Worm (Caenorhabditis elegans) whole organism, mixed stage, embryonic: ENCODE results near the gene F10G7.9.

ENCODE experiments used
- nhr-2 ChIP-seq: fragments of 150-350 bp; optimal IDR thresholded peaks from 2 replicates; lab custom pipeline; 2014; ENCODE audit warnings: missing biosample characterization, missing genetic modification characterization
- nhr-237 ChIP-seq: fragments of 150-350 bp; optimal IDR thresholded peaks from 2 replicates; lab custom pipeline; 2014; ENCODE audit warnings: missing biosample characterization, missing genetic modification characterization
- snpc-4 ChIP-seq: fragments of 150-350 bp; optimal IDR thresholded peaks from 2 replicates; lab custom pipeline; 2014; ENCODE audit warnings: missing biosample characterization, missing genetic modification characterization

DNA sequence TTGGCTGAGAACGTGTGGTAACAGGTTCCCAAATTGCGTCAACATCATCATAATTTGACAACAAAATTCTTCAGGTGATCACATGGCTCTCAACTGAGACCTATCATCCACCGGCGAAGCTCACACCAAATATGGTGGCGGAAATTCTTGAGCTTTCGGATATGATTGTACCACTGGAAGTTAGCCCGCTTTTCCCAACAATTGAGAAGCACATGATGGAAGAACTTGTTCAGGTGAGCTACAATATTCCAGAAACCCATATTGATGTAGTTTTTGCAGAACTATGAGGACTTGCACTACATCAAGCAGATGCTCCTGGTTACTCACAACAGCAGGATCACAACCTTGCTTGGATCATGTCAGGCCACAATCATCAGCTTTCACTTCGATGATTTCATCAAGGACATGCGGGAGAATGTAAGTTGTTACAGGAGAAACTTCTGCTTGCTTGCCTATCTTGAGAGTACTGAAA, 46.0 kb upstream of the F10G7.9 start, which contains the start of gene F41C3.1:
- TF ChIP-seq snpc-4 (tag; lab: Kevin White, UChicago) (no peak), nhr-2 (tag; lab: Kevin White, UChicago) (no peak), nhr-237 (no peak)
